1 fruit fly cellular context compared by ENCODE assay signal in genomic region chrX:18506639-18507528, dm6.
TF ChIP-seq lines count a peak whose summit lies in the region.

No protein-coding gene starts in this region.

TF ChIP-seq in whole organism, embryonic, 481 proteins besides CTCF, POLR2A, EP300 and RAD21 (continued from another document):
- peak; percentile 32 for TF ChIP-seq TFAM (GFP tag; optimal IDR thresholded peaks at IDR 0.05; lab: Kevin White, UChicago)
- peak; percentile 77 for TF ChIP-seq CG7556 (GFP tag; optimal IDR thresholded peaks at IDR 0.05; lab: Kevin White, UChicago)
- TF ChIP-seq CG8478 (optimal IDR thresholded peaks at IDR 0.05; lab: Kevin White, UChicago), result no peak
- TF ChIP-seq CG8388 (GFP tag; optimal IDR thresholded peaks at IDR 0.05; lab: Kevin White, UChicago), result peak; percentile 68
- TF ChIP-seq CG13287 (GFP tag; IDR thresholded peaks at IDR 0.05; lab: Robert Waterston, UW; ENCODE audit: partially characterized antibody), result no peak
- TF ChIP-seq tgo (GFP tag; IDR thresholded peaks at IDR 0.05; lab: Robert Waterston, UW), result peak; percentile 79; the same call in 2 of the 3 replicates
- TF ChIP-seq chinmo (GFP tag; IDR thresholded peaks at IDR 0.05; lab: Robert Waterston, UW; ENCODE audit: partially characterized antibody), result peak; percentile 67; the same call in 1 of the 4 replicates
- TF ChIP-seq CG17186 (GFP tag; optimal IDR thresholded peaks at IDR 0.05; lab: Kevin White, UChicago), result peak; percentile 39
- no peak for TF ChIP-seq vnd (GFP tag; IDR thresholded peaks at IDR 0.05; lab: Robert Waterston, UW; ENCODE audit: partially characterized antibody)
- TF ChIP-seq Asciz (GFP tag; optimal IDR thresholded peaks at IDR 0.05; lab: Kevin White, UChicago), result no peak
- TF ChIP-seq CG10959 (GFP tag; IDR thresholded peaks at IDR 0.05; lab: Robert Waterston, UW), result peak; percentile 35; the same call in 1 of the 2 replicates
- TF ChIP-seq lab (GFP tag; optimal IDR thresholded peaks at IDR 0.05; lab: Kevin White, UChicago), result peak; percentile 87
- no peak for TF ChIP-seq CG7928 (GFP tag; optimal IDR thresholded peaks at IDR 0.05; lab: Kevin White, UChicago)
- TF ChIP-seq eve (GFP tag; optimal IDR thresholded peaks at IDR 0.05; lab: Kevin White, UChicago), result no peak
- TF ChIP-seq exex (tag; optimal IDR thresholded peaks at IDR 0.05; lab: Kevin White, UChicago), result no peak
- no peak for TF ChIP-seq bigmax (GFP tag; optimal IDR thresholded peaks at IDR 0.05; lab: Kevin White, UChicago)
- TF ChIP-seq Taf1 (GFP tag; IDR thresholded peaks at IDR 0.05; lab: Robert Waterston, UW), result peak; percentile 67
- TF ChIP-seq pb (GFP tag; optimal IDR thresholded peaks at IDR 0.05; lab: Kevin White, UChicago), result peak; percentile 70
- no peak for TF ChIP-seq Sry-β (GFP tag; optimal IDR thresholded peaks at IDR 0.05; lab: Kevin White, UChicago)
- TF ChIP-seq CG4820 (GFP tag; optimal IDR thresholded peaks at IDR 0.05; lab: Kevin White, UChicago), result peak; percentile 80
- peak; percentile 64 for TF ChIP-seq CG8924 (tag; optimal IDR thresholded peaks at IDR 0.05; lab: Kevin White, UChicago)
- TF ChIP-seq zfh1 (GFP tag; IDR thresholded peaks at IDR 0.05; lab: Robert Waterston, UW), result peak; percentile 90
- peak; percentile 31 for TF ChIP-seq CG9215 (GFP tag; IDR thresholded peaks at IDR 0.05; lab: Robert Waterston, UW)
- peak; percentile 71 for TF ChIP-seq pum (GFP tag; optimal IDR thresholded peaks at IDR 0.05; lab: Kevin White, UChicago)
- peak; percentile 75 for TF ChIP-seq nau (GFP tag; optimal IDR thresholded peaks at IDR 0.05; lab: Kevin White, UChicago)
- TF ChIP-seq ac (GFP tag; optimal IDR thresholded peaks at IDR 0.05; lab: Kevin White, UChicago), result peak; percentile 14
- no peak for TF ChIP-seq gfzf (GFP tag; optimal IDR thresholded peaks at IDR 0.05; lab: Kevin White, UChicago)
- peak; percentile 85 for TF ChIP-seq dysf (GFP tag; IDR thresholded peaks at IDR 0.05; lab: Robert Waterston, UW)
- peak; percentile 77 for TF ChIP-seq ken (GFP tag; IDR thresholded peaks at IDR 0.05; lab: Robert Waterston, UW)
- no peak for TF ChIP-seq CG42726 (GFP tag; IDR thresholded peaks at IDR 0.05; lab: Robert Waterston, UW; ENCODE audit: partially characterized antibody)
- TF ChIP-seq Eip74EF (GFP tag; optimal IDR thresholded peaks at IDR 0.05; lab: Kevin White, UChicago), result peak in 1 of 2 experiments; percentile 58
- TF ChIP-seq CG13296 (GFP tag; optimal IDR thresholded peaks at IDR 0.05; lab: Kevin White, UChicago), result peak; percentile 50
- TF ChIP-seq HLHmδ (GFP tag; optimal IDR thresholded peaks at IDR 0.05; lab: Kevin White, UChicago), result no peak
